Fruit fly (Drosophila melanogaster) whole organism: ENCODE data around the gene CG33630.

Source experiments
- CG8478 ChIP-seq: fragments of >200 bp; optimal IDR thresholded peaks from 2 replicates; lab custom pipeline; 2018; ENCODE audit warnings: inconsistent platforms
- Dll ChIP-seq: fragments of >200 bp; optimal IDR thresholded peaks from 2 replicates; lab custom pipeline; 2017
- EcR ChIP-seq, 2 experiments: fragments of >200 bp; optimal IDR thresholded peaks; 2 replicates each; lab custom pipeline; 2017; ENCODE audit warnings: missing biosample characterization in 2 of 2, missing genetic modification characterization in 2 of 2, missing genetic modification reagents in 2 of 2
- pan ChIP-seq: fragments of >200 bp; optimal IDR thresholded peaks from 2 replicates; lab custom pipeline; 2017
- psq ChIP-seq: fragments of >200 bp; optimal IDR thresholded peaks from 2 replicates; lab custom pipeline; 2017
- usp ChIP-seq: fragments of >200 bp; optimal IDR thresholded peaks from 2 replicates; lab custom pipeline; 2017; ENCODE audit warnings: missing biosample characterization, missing genetic modification characterization, mixed read lengths

Gene CG33630

dm6 chr3R:10081469-10082111, 19.2 kb downstream of the CG33630 start:
- TF ChIP-seq psq (lab: Kevin White, UChicago) (no peak), usp (GFP tag; lab: Kevin White, UChicago) (no peak), Dll (no peak), CG8478 (lab: Kevin White, UChicago) (no peak), EcR (GFP tag; optimal IDR thresholded peaks at IDR 0.05; lab: Kevin White, UChicago) (no peak)

DNA sequence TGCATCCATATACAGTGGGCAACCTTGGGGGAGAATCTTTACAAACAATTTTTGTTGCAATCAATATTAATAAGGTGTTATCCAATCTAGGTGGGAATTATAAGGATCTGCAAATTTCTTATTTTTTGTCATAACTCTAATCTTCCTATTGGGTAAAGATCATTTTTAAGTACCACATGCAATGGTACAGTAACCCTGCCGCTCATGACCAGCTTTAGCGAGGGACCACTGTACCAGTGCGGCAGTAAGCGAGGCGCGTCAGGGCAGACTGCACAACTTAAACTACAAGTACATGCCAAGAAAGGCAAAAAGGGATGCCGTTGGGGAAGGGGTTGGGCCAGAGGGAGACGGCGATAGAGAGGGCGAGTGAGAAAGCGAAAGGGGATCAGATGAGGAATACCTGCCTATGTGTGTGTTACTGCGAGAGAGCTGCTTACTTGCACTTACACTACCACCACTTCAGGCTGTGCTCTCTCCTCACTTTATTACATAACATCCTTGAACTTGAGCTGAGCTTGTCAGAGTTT, 20.2 kb downstream of the CG33630 start:
- TF ChIP-seq usp (GFP tag; lab: Kevin White, UChicago) (no peak), CG8478 (lab: Kevin White, UChicago) (no peak), EcR (GFP tag; optimal IDR thresholded peaks at IDR 0.05; lab: Kevin White, UChicago) (no peak), Dll (no peak), psq (lab: Kevin White, UChicago) (no peak), pan (lab: Kevin White, UChicago) (no peak)

DNA sequence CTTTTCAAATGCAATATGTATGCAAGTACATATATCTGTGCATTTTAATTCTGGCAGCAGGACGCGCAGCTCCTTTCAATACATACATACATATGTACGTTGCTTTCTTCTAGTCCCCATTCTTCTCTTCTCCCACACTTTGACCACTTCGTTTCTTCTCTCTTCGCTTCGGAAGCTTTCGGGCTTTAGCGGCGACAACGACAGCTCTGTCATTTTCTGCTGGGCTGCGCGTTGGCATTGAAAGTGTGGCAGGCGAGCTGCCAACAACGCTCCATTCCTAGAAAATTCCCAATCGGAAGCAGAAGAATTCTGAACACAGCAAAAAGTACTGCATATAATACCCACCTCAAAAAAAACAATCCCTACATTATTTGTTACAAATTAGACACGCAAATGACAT, 20.7 kb downstream of the CG33630 start:
- TF ChIP-seq CG8478 (lab: Kevin White, UChicago) (no peak), pan (lab: Kevin White, UChicago) (no peak), psq (lab: Kevin White, UChicago) (no peak), usp (GFP tag; lab: Kevin White, UChicago) (no peak), Dll (no peak), EcR (GFP tag; optimal IDR thresholded peaks at IDR 0.05; lab: Kevin White, UChicago) (no peak)

DNA sequence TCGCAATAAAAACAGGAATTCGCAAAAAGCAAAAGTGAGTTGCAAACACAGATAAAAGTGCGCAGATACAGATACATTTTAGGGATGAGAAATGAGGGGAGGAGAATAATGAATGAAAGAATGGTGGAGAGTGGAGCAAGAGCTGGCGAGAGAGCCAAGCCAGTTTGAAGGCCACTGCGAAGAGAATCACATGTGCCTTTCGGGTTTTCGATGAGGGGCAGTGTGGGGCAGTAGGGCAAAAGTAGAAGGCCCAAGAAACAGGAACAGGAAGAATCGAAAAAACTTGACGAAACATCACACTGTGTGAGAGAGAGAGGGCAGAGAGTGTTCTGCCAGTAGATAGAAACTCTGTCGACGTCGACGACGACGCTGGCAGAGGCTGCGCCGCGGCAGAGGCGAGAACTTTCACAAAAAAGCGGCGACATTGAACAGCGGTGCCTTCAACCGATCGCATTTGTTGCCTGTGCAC, 21.8 kb downstream of the CG33630 start:
- TF ChIP-seq EcR (GFP tag; optimal IDR thresholded peaks at IDR 0.05; lab: Kevin White, UChicago) (no peak), usp (GFP tag; lab: Kevin White, UChicago) (no peak), pan (lab: Kevin White, UChicago) (no peak), psq (lab: Kevin White, UChicago) (no peak), CG8478 (lab: Kevin White, UChicago) (no peak), Dll (no peak)

DNA sequence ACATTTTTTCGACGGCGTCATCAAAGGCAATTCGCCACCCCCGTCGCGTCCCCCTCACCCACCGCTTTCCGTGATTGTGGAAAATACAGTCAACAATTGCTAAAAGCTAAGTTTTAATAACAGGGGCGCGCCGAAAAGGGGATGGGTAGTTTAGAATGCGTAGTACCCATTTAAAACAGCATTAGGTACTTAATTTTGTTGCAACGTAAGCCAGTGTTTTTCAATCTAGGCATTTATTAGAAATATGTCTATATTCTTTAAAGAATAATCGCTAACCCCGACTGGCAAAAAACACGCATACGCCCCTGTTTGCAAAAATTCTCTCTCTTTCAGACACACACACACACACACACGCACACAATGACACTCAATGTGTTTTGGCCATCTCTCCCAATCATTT, 22.5 kb downstream of the CG33630 start:
- TF ChIP-seq EcR (GFP tag; optimal IDR thresholded peaks at IDR 0.05; lab: Kevin White, UChicago), result no peak
- TF ChIP-seq Dll, result no peak
- TF ChIP-seq usp (GFP tag; lab: Kevin White, UChicago), result no peak
- TF ChIP-seq pan (lab: Kevin White, UChicago), result no peak
- no peak for TF ChIP-seq CG8478 (lab: Kevin White, UChicago)
- no peak for TF ChIP-seq psq (lab: Kevin White, UChicago)

dm6 chr3R:10086222-10086621, 23.8 kb downstream of the CG33630 start:
- TF ChIP-seq EcR (GFP tag; optimal IDR thresholded peaks at IDR 0.05; lab: Kevin White, UChicago), result no peak
- TF ChIP-seq Dll, result no peak
- no peak for TF ChIP-seq pan (lab: Kevin White, UChicago)
- TF ChIP-seq psq (lab: Kevin White, UChicago), result no peak
- no peak for TF ChIP-seq usp (GFP tag; lab: Kevin White, UChicago)
- no peak for TF ChIP-seq CG8478 (lab: Kevin White, UChicago)

DNA sequence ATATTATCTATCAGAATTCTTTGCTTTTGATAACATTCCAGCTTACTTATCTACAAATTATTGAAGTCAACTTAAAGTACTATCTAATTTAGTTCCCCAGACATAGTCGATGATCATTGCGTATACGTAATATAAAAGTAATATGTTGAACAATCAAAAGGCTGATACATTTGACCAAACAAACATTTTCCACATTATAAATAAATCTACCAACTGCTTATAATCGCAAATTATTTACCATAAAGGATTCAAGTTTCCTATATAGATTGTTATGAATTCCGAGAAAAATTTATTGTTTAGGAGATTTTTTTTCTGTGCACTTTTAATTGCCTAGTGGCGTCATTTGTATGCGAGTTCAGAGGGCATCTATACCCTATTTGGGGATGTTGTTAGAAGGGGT, 24.3 kb downstream of the CG33630 start:
- TF ChIP-seq psq (lab: Kevin White, UChicago), result no peak
- no peak for TF ChIP-seq pan (lab: Kevin White, UChicago)
- TF ChIP-seq EcR (GFP tag; optimal IDR thresholded peaks at IDR 0.05; lab: Kevin White, UChicago), result no peak
- TF ChIP-seq Dll, result no peak
- no peak for TF ChIP-seq usp (GFP tag; lab: Kevin White, UChicago)
- no peak for TF ChIP-seq CG8478 (lab: Kevin White, UChicago)

- TF ChIP-seq usp (GFP tag; lab: Kevin White, UChicago) (no peak), Dll (peak; percentile 37), psq (lab: Kevin White, UChicago) (no peak), CG8478 (lab: Kevin White, UChicago) (peak; percentile 41)
Observed at dm6 chr3R:10087206-10087927, 24.9 kb downstream of the CG33630 start.

DNA sequence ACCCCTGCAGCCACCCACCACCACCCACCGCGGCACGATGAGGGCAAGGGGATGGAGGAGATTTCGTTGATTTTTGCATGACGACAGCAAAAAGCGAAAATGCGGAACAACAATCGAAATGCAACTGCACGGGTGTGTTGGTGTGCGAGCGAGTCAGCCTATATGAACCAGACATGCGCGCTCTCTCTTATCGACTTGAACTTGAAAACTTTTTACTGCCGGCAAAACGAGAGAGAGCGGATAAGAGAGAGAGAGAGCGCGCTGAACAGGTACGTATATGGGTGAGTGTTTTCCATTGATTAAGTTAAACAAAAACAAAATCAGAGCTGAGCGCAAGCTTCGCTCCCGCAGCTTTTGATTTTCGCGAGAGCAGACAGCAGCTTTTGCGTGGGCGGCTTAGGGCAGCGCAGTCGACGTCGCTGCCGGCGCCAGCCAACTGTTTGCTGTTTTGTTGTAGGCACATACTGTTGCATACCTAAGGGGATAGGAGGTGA, 26.8 kb downstream of the CG33630 start:
- TF ChIP-seq pan (lab: Kevin White, UChicago), result no peak
- TF ChIP-seq psq (lab: Kevin White, UChicago), result no peak
- TF ChIP-seq Dll, result peak; percentile 94
- TF ChIP-seq CG8478 (lab: Kevin White, UChicago), result peak; percentile 62
- TF ChIP-seq EcR (GFP tag; optimal IDR thresholded peaks at IDR 0.05; lab: Kevin White, UChicago), result no peak

dm6 chr3R:10090906-10091305, 28.5 kb downstream of the CG33630 start:
- TF ChIP-seq Dll (no peak), usp (GFP tag; lab: Kevin White, UChicago) (no peak), pan (lab: Kevin White, UChicago) (no peak), CG8478 (lab: Kevin White, UChicago) (no peak), psq (lab: Kevin White, UChicago) (no peak), EcR (GFP tag; optimal IDR thresholded peaks at IDR 0.05; lab: Kevin White, UChicago) (no peak)

DNA sequence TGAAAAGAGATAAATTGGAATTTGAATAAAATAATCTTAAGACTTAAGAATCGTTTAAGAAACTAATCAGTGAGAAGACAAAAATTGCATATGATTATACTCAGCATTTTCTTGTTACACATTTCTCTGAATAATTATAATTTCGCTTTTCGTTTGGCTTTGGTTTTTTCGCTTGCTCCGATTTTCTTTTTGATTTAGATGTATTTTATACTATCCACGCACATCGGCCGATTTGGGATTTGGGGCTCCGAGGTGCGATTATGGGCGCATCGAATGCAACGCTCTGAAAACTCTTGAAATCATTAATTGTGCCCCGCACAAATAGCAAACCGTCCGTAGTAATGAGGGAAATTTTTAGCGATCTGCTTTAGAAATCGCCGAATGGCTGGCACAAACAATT, 29.1 kb downstream of the CG33630 start:
- TF ChIP-seq CG8478 (lab: Kevin White, UChicago) (no peak), psq (lab: Kevin White, UChicago) (no peak), Dll (no peak), pan (lab: Kevin White, UChicago) (no peak), EcR (GFP tag; optimal IDR thresholded peaks at IDR 0.05; lab: Kevin White, UChicago) (no peak), usp (GFP tag; lab: Kevin White, UChicago) (no peak)
